Worm (Caenorhabditis elegans) whole organism, L2 larva: ENCODE results near the gene fbxb-40.
A peak's percentile ranks its signal among the peaks of the same experiment; 100 is the strongest.
"Not testable (repeated sequence)": the region's sequence is repeated elsewhere in the genome, so short reads cannot be mapped to it uniquely, and the experiment has no call there.

Experiments
- C34F6.9 ChIP-seq: fragments of 150-350 bp; optimal IDR thresholded peaks from 2 replicates; lab custom pipeline; 2014; ENCODE audit warnings: missing biosample characterization, missing genetic modification characterization
- F13H6.1 ChIP-seq: sonication (generic microtip); optimal IDR thresholded peaks from 2 replicates; lab custom pipeline; 2016; ENCODE audit warnings: missing genetic modification characterization, missing compliant biosample characterization
- R02D3.7 ChIP-seq: fragments of 150-350 bp; optimal IDR thresholded peaks from 2 replicates; lab custom pipeline; 2014; ENCODE audit warnings: missing biosample characterization, missing genetic modification characterization
- ZK546.5 ChIP-seq: sonication (generic microtip); optimal IDR thresholded peaks from 2 replicates; lab custom pipeline; 2017; ENCODE audit warnings: missing biosample characterization, missing genetic modification characterization
- aly-2 ChIP-seq: fragments of 150-350 bp; optimal IDR thresholded peaks from 2 replicates; lab custom pipeline; 2014; ENCODE audit warnings: missing biosample characterization, missing genetic modification characterization
- ama-1 ChIP-seq: fragments of 150-350 bp; optimal IDR thresholded peaks from 2 replicates; lab custom pipeline; 2018; ENCODE audit warnings: inconsistent platforms
- blmp-1 ChIP-seq: sonication (generic microtip); optimal IDR thresholded peaks from 2 replicates; lab custom pipeline; 2017; ENCODE audit warnings: missing genetic modification characterization, mild to moderate bottlenecking, missing compliant biosample characterization, antibody characterized with exemption, moderate library complexity; ENCODE audit not compliant: insufficient read depth
- ceh-82 ChIP-seq: fragments of 150-350 bp; optimal IDR thresholded peaks from 2 replicates; lab custom pipeline; 2014; ENCODE audit warnings: missing biosample characterization, missing genetic modification characterization
- dmd-4 ChIP-seq: sonication (generic microtip); optimal IDR thresholded peaks from 2 replicates; lab custom pipeline; 2017; ENCODE audit warnings: missing biosample characterization, missing genetic modification characterization
- elt-1 ChIP-seq: fragments of 150-350 bp; optimal IDR thresholded peaks from 2 replicates; lab custom pipeline; 2014; ENCODE audit warnings: missing biosample characterization, missing genetic modification characterization
- elt-3 ChIP-seq: sonication (generic microtip); optimal IDR thresholded peaks from 2 replicates; lab custom pipeline; 2017; ENCODE audit warnings: missing biosample characterization, missing genetic modification characterization
- fos-1 ChIP-seq: fragments of 150-350 bp; optimal IDR thresholded peaks from 2 replicates; lab custom pipeline; 2014; ENCODE audit warnings: missing biosample characterization, missing genetic modification characterization
- gmeb-1 ChIP-seq: fragments of 150-350 bp; optimal IDR thresholded peaks from 2 replicates; lab custom pipeline; 2014; ENCODE audit warnings: missing biosample characterization, missing genetic modification characterization
- lin-11 ChIP-seq: fragments of 150-350 bp; sonication (generic microtip); optimal IDR thresholded peaks from 2 replicates; lab custom pipeline; 2014; ENCODE audit warnings: missing biosample characterization, missing genetic modification characterization, inconsistent platforms, mixed read lengths
- lin-13 ChIP-seq: fragments of 150-350 bp; optimal IDR thresholded peaks from 2 replicates; lab custom pipeline; 2014; ENCODE audit warnings: missing biosample characterization, missing genetic modification reagents, missing genetic modification characterization
- lin-39 ChIP-seq: fragments of 150-350 bp; optimal IDR thresholded peaks from 2 replicates; lab custom pipeline; 2014; ENCODE audit warnings: missing biosample characterization, missing genetic modification reagents, missing genetic modification characterization
- nhr-12 ChIP-seq: fragments of 150-350 bp; optimal IDR thresholded peaks from 2 replicates; lab custom pipeline; 2014; ENCODE audit warnings: missing biosample characterization, missing genetic modification characterization
- nhr-129 ChIP-seq: fragments of 150-350 bp; optimal IDR thresholded peaks from 2 replicates; lab custom pipeline; 2014; ENCODE audit warnings: missing biosample characterization, missing genetic modification characterization
- nhr-21 ChIP-seq: fragments of 150-350 bp; optimal IDR thresholded peaks from 2 replicates; lab custom pipeline; 2014; ENCODE audit warnings: missing biosample characterization, missing genetic modification characterization
- nhr-237 ChIP-seq: fragments of 150-350 bp; optimal IDR thresholded peaks from 2 replicates; lab custom pipeline; 2014; ENCODE audit warnings: missing biosample characterization, missing genetic modification characterization
- nhr-25 ChIP-seq: fragments of 150-350 bp; sonication (generic microtip); optimal IDR thresholded peaks from 3 replicates; lab custom pipeline; 2014; ENCODE audit warnings: missing biosample characterization, missing genetic modification characterization
- nhr-6 ChIP-seq: fragments of 150-350 bp; optimal IDR thresholded peaks from 2 replicates; lab custom pipeline; 2014; ENCODE audit warnings: missing biosample characterization, missing genetic modification characterization
- nhr-77 ChIP-seq: fragments of 150-350 bp; optimal IDR thresholded peaks from 2 replicates; lab custom pipeline; 2014; ENCODE audit warnings: missing biosample characterization, missing genetic modification characterization
- peb-1 ChIP-seq: fragments of 150-350 bp; optimal IDR thresholded peaks from 2 replicates; lab custom pipeline; 2014; ENCODE audit warnings: missing biosample characterization, missing genetic modification characterization
- sem-4 ChIP-seq: fragments of 150-350 bp; optimal IDR thresholded peaks from 2 replicates; lab custom pipeline; 2014; ENCODE audit warnings: missing biosample characterization, missing genetic modification reagents, missing genetic modification characterization
- sma-3 ChIP-seq: sonication (generic microtip); optimal IDR thresholded peaks from 2 replicates; lab custom pipeline; 2016; ENCODE audit warnings: missing genetic modification reagents, missing genetic modification characterization, missing compliant biosample characterization
- sma-9 ChIP-seq, 2 experiments: fragments of 150-350 bp in 1 of 2; sonication (generic microtip) in 1 of 2; optimal IDR thresholded peaks; 2 replicates each; lab custom pipeline; 2014 to 2016; ENCODE audit warnings: missing genetic modification characterization in 2 of 2, mild to moderate bottlenecking in 1 of 2, missing biosample characterization in 1 of 2, missing compliant biosample characterization in 1 of 2, missing genetic modification reagents in 1 of 2, moderate library complexity in 1 of 2
- zag-1 ChIP-seq: fragments of 150-350 bp; optimal IDR thresholded peaks from 2 replicates; lab custom pipeline; 2014; ENCODE audit warnings: missing biosample characterization, missing genetic modification characterization
- ztf-1 ChIP-seq: fragments of 200-800 bp; sonication (Bioruptor generic); conservative IDR thresholded peaks from 2 replicates; pipeline ENCODE4 v1.3.6; 2022; ENCODE audit warnings: missing genetic modification characterization, missing compliant biosample characterization
- ztf-11 ChIP-seq: sonication (generic microtip); optimal IDR thresholded peaks from 2 replicates; lab custom pipeline; 2017; ENCODE audit warnings: missing biosample characterization, missing genetic modification characterization
- ztf-4 ChIP-seq: fragments of 150-350 bp; optimal IDR thresholded peaks from 2 replicates; lab custom pipeline; 2014; ENCODE audit warnings: missing biosample characterization, missing genetic modification characterization

Gene fbxb-40

ce11 chrII:1066907-1067306 is 17.2 kb upstream of the fbxb-40 start, which contains the start of gene K02E7.10:
Gene K02E7.10, minus strand, starts transcription at chrII:1067007.
- TF ChIP-seq ZK546.5 (tag; lab: Kevin White, UChicago), result no peak
- TF ChIP-seq nhr-21 (tag; lab: Kevin White, UChicago), result no peak
- no peak for TF ChIP-seq nhr-129 (tag; lab: Kevin White, UChicago)
- TF ChIP-seq R02D3.7 (tag; lab: Kevin White, UChicago), result no peak
- TF ChIP-seq lin-11 (tag; lab: Kevin White, UChicago), result no peak
- TF ChIP-seq nhr-237 (tag; lab: Kevin White, UChicago), result no peak
- TF ChIP-seq ceh-82, result no peak
- TF ChIP-seq zag-1, result no peak
- no peak for TF ChIP-seq ztf-11 (tag; lab: Kevin White, UChicago)
- no peak for TF ChIP-seq F13H6.1 (tag; lab: Kevin White, UChicago)
- no peak for TF ChIP-seq nhr-77
- TF ChIP-seq, all 48 proteins: peak for 0

- TF ChIP-seq fos-1 (peak; percentile 12), ztf-4 (no peak)
Measured at ce11 chrII:1063926-1064325, 14.2 kb upstream of the fbxb-40 start.

ce11 chrII:1060702-1061101 is 11.0 kb upstream of the fbxb-40 start, which contains the start of gene btb-10:
Gene btb-10, minus strand, starts transcription at chrII:1060802.
- TF ChIP-seq ama-1 (lab: Kevin White, UChicago); nhr-12; aly-2: not testable (repeated sequence)

- TF ChIP-seq sma-9 (GFP tag; optimal IDR thresholded peaks at IDR 0.05; lab: Kevin White, UChicago), result peak; percentile 34
- TF ChIP-seq sma-9 (tag; optimal IDR thresholded peaks at IDR 0.05; lab: Kevin White, UChicago), result no peak
- TF ChIP-seq ztf-1, result no peak
- TF ChIP-seq fos-1, result peak; percentile 77
- TF ChIP-seq F13H6.1 (tag; lab: Kevin White, UChicago), result peak; percentile 11
- TF ChIP-seq elt-3 (tag; lab: Kevin White, UChicago), result no peak
- TF ChIP-seq sma-3, result peak; percentile 14
- no peak for TF ChIP-seq nhr-6 (tag; lab: Kevin White, UChicago)
- TF ChIP-seq, all 48 proteins: peak for 4
Measured at ce11 chrII:1056844-1057243, 7.1 kb upstream of the fbxb-40 start.

- not testable (repeated sequence) for TF ChIP-seq dmd-4 (tag; lab: Kevin White, UChicago); elt-3 (tag; lab: Kevin White, UChicago); lin-13
Measured at ce11 chrII:1054724-1055123, 5.0 kb upstream of the fbxb-40 start, which contains the start of gene K02E7.7. Gene K02E7.7, plus strand, starts transcription at chrII:1055024.

- no peak for TF ChIP-seq blmp-1 (tag; lab: Kevin White, UChicago)
- TF ChIP-seq nhr-77, result no peak
- TF ChIP-seq elt-1 (tag; lab: Kevin White, UChicago), result no peak
Measured at ce11 chrII:1046937-1047336, 2.8 kb downstream of the fbxb-40 start.

ce11 chrII:1045692-1046091 is 4.1 kb downstream of the fbxb-40 start, which contains the start of gene str-148:
Gene str-148, plus strand, starts transcription at chrII:1045992.
- TF ChIP-seq ceh-82 (no peak), ama-1 (lab: Kevin White, UChicago) (no peak), nhr-129 (tag; lab: Kevin White, UChicago) (no peak), nhr-12 (no peak), lin-13 (no peak), sem-4 (no peak), elt-3 (tag; lab: Kevin White, UChicago) (no peak), peb-1 (tag; lab: Kevin White, UChicago) (no peak), gmeb-1 (tag; lab: Kevin White, UChicago) (no peak), zag-1 (no peak), dmd-4 (tag; lab: Kevin White, UChicago) (no peak), nhr-25 (no peak)
- TF ChIP-seq, all 48 proteins: peak for 0

ce11 chrII:1043932-1044331 is 5.8 kb downstream of the fbxb-40 start, which contains the start of gene fbxb-45:
Gene fbxb-45, minus strand, starts transcription at chrII:1044032.
- TF ChIP-seq C34F6.9 (tag; lab: Kevin White, UChicago); lin-39 (tag; lab: Kevin White, UChicago); ama-1 (lab: Kevin White, UChicago): not testable (repeated sequence)
- TF ChIP-seq, all 48 proteins: peak for 0; not testable (repeated sequence) for 48
